Worm (Caenorhabditis elegans) whole organism, L3 larva: ENCODE measurements around the gene ZK616.1.

Experiments used
- aly-2 ChIP-seq: fragments of 150-350 bp; optimal IDR thresholded peaks from 2 replicates; lab custom pipeline; 2014; ENCODE audit warnings: missing biosample characterization, missing genetic modification characterization
- ama-1 ChIP-seq: fragments of 150-350 bp; optimal IDR thresholded peaks from 2 replicates; lab custom pipeline; 2018
- eor-1 ChIP-seq, 2 experiments: fragments of 150-350 bp; optimal IDR thresholded peaks; 2 replicates each; lab custom pipeline; 2014 to 2018; ENCODE audit warnings: missing biosample characterization in 2 of 2, missing genetic modification characterization in 2 of 2
- lin-39 ChIP-seq: fragments of 150-350 bp; optimal IDR thresholded peaks from 2 replicates; lab custom pipeline; 2018; ENCODE audit warnings: missing biosample characterization, missing genetic modification reagents, missing genetic modification characterization
- zag-1 ChIP-seq: fragments of 150-350 bp; optimal IDR thresholded peaks from 2 replicates; lab custom pipeline; 2014; ENCODE audit warnings: missing biosample characterization, missing genetic modification characterization

DNA sequence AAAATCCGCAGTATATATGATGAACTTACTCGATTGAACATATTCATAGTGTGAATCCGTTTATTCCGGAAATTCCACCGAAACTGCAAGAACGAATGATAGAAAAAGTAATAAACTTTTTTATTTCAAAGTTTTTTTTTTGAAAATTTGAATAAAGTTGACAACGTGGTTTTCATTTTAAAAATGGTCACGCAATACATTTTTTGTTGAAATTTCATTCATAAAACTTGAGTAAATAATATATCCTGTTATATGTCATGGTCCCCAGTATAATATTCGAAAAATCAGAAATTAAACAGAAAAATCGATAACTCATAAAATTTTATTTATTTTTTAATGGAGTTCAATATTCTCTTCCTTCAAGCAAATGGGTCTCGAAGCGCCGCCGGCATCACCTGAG is 10.4 kb downstream of the ZK616.1 start, which contains the start of gene ZK616.65:
- TF ChIP-seq ama-1 (lab: Kevin White, UChicago), result no peak
- no peak for TF ChIP-seq eor-1 (tag; optimal IDR thresholded peaks at IDR 0.05; lab: Kevin White, UChicago)
- TF ChIP-seq lin-39 (tag; lab: Kevin White, UChicago), result no peak
- no peak for TF ChIP-seq aly-2 (tag; lab: Kevin White, UChicago)
- TF ChIP-seq zag-1 (tag; lab: Kevin White, UChicago), result no peak
